Worm (Caenorhabditis elegans) whole organism, L4 larva: ENCODE results near the gene toc-1.

Experiments
- aha-1 ChIP-seq: fragments of 150-350 bp; peaks from one replicate; lab custom pipeline; 2014; ENCODE audit warnings: missing biosample characterization, missing genetic modification characterization
- lir-3 ChIP-seq: sonication (generic microtip); optimal IDR thresholded peaks from 2 replicates; lab custom pipeline; 2016; ENCODE audit warnings: mild to moderate bottlenecking, missing genetic modification characterization, missing compliant biosample characterization
- pqm-1 ChIP-seq: sonication (generic microtip); optimal IDR thresholded peaks from 2 replicates; lab custom pipeline; 2017; ENCODE audit warnings: missing biosample characterization, missing genetic modification characterization
- unc-130 ChIP-seq: sonication (generic microtip); optimal IDR thresholded peaks from 2 replicates; lab custom pipeline; 2016; ENCODE audit warnings: missing genetic modification reagents, missing genetic modification characterization, missing compliant biosample characterization

ce11 chrIII:5310940-5311339, 35.9 kb downstream of the toc-1 start, which contains the start of gene pqe-1:
- TF ChIP-seq unc-130 (GFP tag; lab: Kevin White, UChicago), result no peak
- TF ChIP-seq pqm-1, result no peak
- no peak for TF ChIP-seq aha-1 (tag; lab: Kevin White, UChicago)
- no peak for TF ChIP-seq lir-3 (tag; lab: Kevin White, UChicago)
